Fruit fly (Drosophila melanogaster) whole organism, embryonic: Measurements from ENCODE around the gene CG11263.

Source experiments
- BEAF-32 ChIP-seq: fragments of 200-800 bp; sonication (Bioruptor generic); optimal IDR thresholded peaks from 3 replicates; lab custom pipeline; 2017; ENCODE audit warnings: missing biosample characterization, missing genetic modification characterization, mild to moderate bottlenecking, moderate library complexity, missing genetic modification reagents
- Bgb ChIP-seq: fragments of 200-800 bp; sonication (Bioruptor generic); IDR thresholded peaks from 2 replicates; pipeline ENCODE4 v1.3.6; 2022; ENCODE audit warnings: missing biosample characterization, missing genetic modification characterization; ENCODE audit not compliant: partially characterized antibody
- CG10959 ChIP-seq: fragments of 200-800 bp; sonication (Bioruptor generic); IDR thresholded peaks from 2 replicates; pipeline ENCODE4 v1.3.6; 2022; ENCODE audit warnings: missing biosample characterization, missing genetic modification characterization
- CG12071 ChIP-seq: fragments of 200-800 bp; sonication (Bioruptor generic); optimal IDR thresholded peaks from 3 replicates; lab custom pipeline; 2018; ENCODE audit warnings: missing biosample characterization, mild to moderate bottlenecking, missing genetic modification characterization
- CG15073 ChIP-seq: fragments of 200-800 bp; sonication (Bioruptor generic); optimal IDR thresholded peaks from 2 replicates; lab custom pipeline; 2016; ENCODE audit warnings: missing biosample characterization, missing genetic modification characterization
- CG1603 ChIP-seq: fragments of 200-800 bp; sonication (Bioruptor generic); optimal IDR thresholded peaks from 2 replicates; lab custom pipeline; 2019; ENCODE audit warnings: missing biosample characterization, mild to moderate bottlenecking, missing genetic modification characterization, moderate library complexity
- CG17186 ChIP-seq: fragments of 200-800 bp; sonication (Bioruptor generic); optimal IDR thresholded peaks from 3 replicates; lab custom pipeline; 2017; ENCODE audit warnings: missing biosample characterization, missing genetic modification reagents, missing genetic modification characterization
- CG32767 ChIP-seq: fragments of 200-800 bp; sonication (Bioruptor generic); IDR thresholded peaks from 2 replicates; pipeline ENCODE4 v1.3.6; 2022; ENCODE audit warnings: missing biosample characterization, missing genetic modification characterization
- CG4617 ChIP-seq: fragments of 200-800 bp; sonication (Bioruptor generic); optimal IDR thresholded peaks from 3 replicates; lab custom pipeline; 2016; ENCODE audit warnings: missing biosample characterization, missing genetic modification characterization, borderline replicate concordance
- CG4854 ChIP-seq: fragments of 200-800 bp; sonication (Bioruptor generic); optimal IDR thresholded peaks from 2 replicates; lab custom pipeline; 2016; ENCODE audit warnings: missing biosample characterization, missing genetic modification characterization, inconsistent platforms
- CG6813 ChIP-seq: fragments of 200-800 bp; sonication (Bioruptor generic); optimal IDR thresholded peaks from 2 replicates; lab custom pipeline; 2017; ENCODE audit warnings: missing biosample characterization, missing genetic modification characterization, mild to moderate bottlenecking, moderate library complexity, missing genetic modification reagents
- CG8359 ChIP-seq: fragments of 200-800 bp; sonication (Bioruptor generic); optimal IDR thresholded peaks from 2 replicates; lab custom pipeline; 2017; ENCODE audit warnings: missing biosample characterization, mild to moderate bottlenecking, missing genetic modification characterization, borderline replicate concordance
- CG9437 ChIP-seq: fragments of 200-800 bp; sonication (Bioruptor generic); optimal IDR thresholded peaks from 2 replicates; lab custom pipeline; 2018; ENCODE audit warnings: missing biosample characterization, mild to moderate bottlenecking, missing genetic modification characterization
- CG9932 ChIP-seq: fragments of 200-800 bp; sonication (Bioruptor generic); IDR thresholded peaks from 2 replicates; pipeline ENCODE4 v1.3.6; 2022; ENCODE audit warnings: missing biosample characterization, missing genetic modification characterization
- CTCF ChIP-seq: fragments of 200-800 bp; sonication (Bioruptor generic); optimal IDR thresholded peaks from 2 replicates; lab custom pipeline; 2017; ENCODE audit warnings: missing biosample characterization, mild to moderate bottlenecking, missing genetic modification characterization, moderate library complexity
- Dek ChIP-seq: fragments of 200-800 bp; sonication (Bioruptor generic); optimal IDR thresholded peaks from 3 replicates; lab custom pipeline; 2019; ENCODE audit warnings: missing biosample characterization, mild to moderate bottlenecking, missing genetic modification characterization, moderate library complexity
- Dll ChIP-seq: fragments of 200-800 bp; sonication (Bioruptor generic); IDR thresholded peaks from 4 replicates; pipeline ENCODE4 v1.3.6; 2022; ENCODE audit warnings: missing biosample characterization, missing genetic modification characterization; ENCODE audit not compliant: partially characterized antibody
- Elba2 ChIP-seq: fragments of 200-800 bp; sonication (Bioruptor generic); optimal IDR thresholded peaks from 3 replicates; lab custom pipeline; 2016; ENCODE audit warnings: missing biosample characterization, missing genetic modification characterization
- Fer1 ChIP-seq: fragments of 200-800 bp; sonication (Bioruptor generic); optimal IDR thresholded peaks from 2 replicates; lab custom pipeline; 2017; ENCODE audit warnings: missing biosample characterization, mild to moderate bottlenecking, missing genetic modification characterization
- H2.0 ChIP-seq: fragments of 200-800 bp; sonication (Bioruptor generic); IDR thresholded peaks from 2 replicates; pipeline ENCODE4 v1.3.6; 2022; ENCODE audit warnings: missing biosample characterization, missing genetic modification characterization
- Lhr ChIP-seq: fragments of 200-800 bp; sonication (Bioruptor generic); optimal IDR thresholded peaks from 3 replicates; lab custom pipeline; 2017; ENCODE audit warnings: mild to moderate bottlenecking, missing biosample characterization, missing genetic modification reagents, missing genetic modification characterization
- NC2β ChIP-seq: fragments of 200-800 bp; sonication (Bioruptor generic); optimal IDR thresholded peaks from 2 replicates; lab custom pipeline; 2016; ENCODE audit warnings: missing biosample characterization, missing genetic modification characterization
- Oaz ChIP-seq: fragments of 200-800 bp; sonication (Bioruptor generic); IDR thresholded peaks from 2 replicates; pipeline ENCODE4 v1.3.6; 2022; ENCODE audit warnings: missing biosample characterization, missing genetic modification characterization
- al ChIP-seq: fragments of 200-800 bp; sonication (Bioruptor generic); IDR thresholded peaks from 2 replicates; pipeline ENCODE4 v1.3.6; 2022; ENCODE audit warnings: missing biosample characterization, missing genetic modification characterization
- bab2 ChIP-seq: fragments of 200-800 bp; sonication (Bioruptor generic); optimal IDR thresholded peaks from 2 replicates; lab custom pipeline; 2016; ENCODE audit warnings: missing biosample characterization, missing genetic modification characterization
- bbx ChIP-seq: fragments of 200-800 bp; sonication (Bioruptor generic); IDR thresholded peaks from 2 replicates; pipeline ENCODE4 v1.3.6; 2022; ENCODE audit warnings: missing biosample characterization, missing genetic modification characterization; ENCODE audit not compliant: partially characterized antibody
- bcd ChIP-seq: fragments of 200-800 bp; sonication (Bioruptor generic); optimal IDR thresholded peaks from 2 replicates; lab custom pipeline; 2017; ENCODE audit warnings: missing biosample characterization, mild to moderate bottlenecking, missing genetic modification characterization
- chn ChIP-seq: fragments of 200-800 bp; sonication (Bioruptor generic); optimal IDR thresholded peaks from 2 replicates; lab custom pipeline; 2016; ENCODE audit warnings: missing biosample characterization, missing genetic modification characterization
- crc ChIP-seq: fragments of 200-800 bp; sonication (Bioruptor generic); optimal IDR thresholded peaks from 2 replicates; lab custom pipeline; 2016; ENCODE audit warnings: missing biosample characterization, missing genetic modification characterization
- crol ChIP-seq: fragments of 200-800 bp; sonication (Bioruptor generic); IDR thresholded peaks from 2 replicates; pipeline ENCODE4 v1.3.6; 2022; ENCODE audit warnings: missing biosample characterization, missing genetic modification characterization
- disco-r ChIP-seq: fragments of 200-800 bp; sonication (Bioruptor generic); optimal IDR thresholded peaks from 2 replicates; lab custom pipeline; 2016; ENCODE audit warnings: missing biosample characterization, missing genetic modification characterization
- dmrt11E ChIP-seq: fragments of 200-800 bp; sonication (Bioruptor generic); optimal IDR thresholded peaks from 3 replicates; lab custom pipeline; 2018; ENCODE audit warnings: missing biosample characterization, mild to moderate bottlenecking, missing genetic modification characterization, moderate library complexity
- dysf ChIP-seq: fragments of 200-800 bp; sonication (Bioruptor generic); IDR thresholded peaks from 3 replicates; pipeline ENCODE4 v1.3.6; 2022; ENCODE audit warnings: missing biosample characterization, missing genetic modification characterization
- ems ChIP-seq: fragments of 200-800 bp; sonication (Bioruptor generic); optimal IDR thresholded peaks from 3 replicates; lab custom pipeline; 2016; ENCODE audit warnings: missing biosample characterization, missing genetic modification characterization
- gfzf ChIP-seq: fragments of 200-800 bp; sonication (Bioruptor generic); optimal IDR thresholded peaks from 2 replicates; lab custom pipeline; 2016; ENCODE audit warnings: missing biosample characterization, mild to moderate bottlenecking, missing genetic modification characterization, moderate library complexity
- gro ChIP-seq: fragments of 200-800 bp; sonication (Bioruptor generic); optimal IDR thresholded peaks from 2 replicates; lab custom pipeline; 2016; ENCODE audit warnings: missing biosample characterization, missing genetic modification characterization
- kni ChIP-seq: fragments of 200-800 bp; sonication (Bioruptor generic); optimal IDR thresholded peaks from 3 replicates; lab custom pipeline; 2017; ENCODE audit warnings: mild to moderate bottlenecking, missing biosample characterization, missing genetic modification reagents, missing genetic modification characterization
- lbe ChIP-seq: fragments of 200-800 bp; sonication (Bioruptor generic); optimal IDR thresholded peaks from 2 replicates; lab custom pipeline; 2016; ENCODE audit warnings: missing biosample characterization, mild to moderate bottlenecking, missing genetic modification characterization
- lola ChIP-seq, 3 experiments: fragments of >200 bp in 2 of 3; fragments of 200-800 bp in 1 of 3; sonication (Bioruptor generic) in 1 of 3; optimal IDR thresholded peaks; 2 replicates each; lab custom pipeline; 2017 to 2019; ENCODE audit warnings: missing biosample characterization in 3 of 3, missing genetic modification characterization in 3 of 3, mild to moderate bottlenecking in 1 of 3, moderate library complexity in 1 of 3
- peb ChIP-seq: fragments of 200-800 bp; sonication (Bioruptor generic); IDR thresholded peaks from 2 replicates; pipeline ENCODE4 v1.3.6; 2022; ENCODE audit warnings: missing biosample characterization, missing genetic modification characterization
- repo ChIP-seq: fragments of 200-800 bp; sonication (Bioruptor generic); optimal IDR thresholded peaks from 2 replicates; lab custom pipeline; 2016; ENCODE audit warnings: missing biosample characterization, missing genetic modification characterization
- row ChIP-seq: fragments of 200-800 bp; sonication (Bioruptor generic); IDR thresholded peaks from 3 replicates; pipeline ENCODE4 v1.3.6; 2022; ENCODE audit warnings: missing biosample characterization, missing genetic modification characterization
- salm ChIP-seq: fragments of 200-800 bp; sonication (Bioruptor generic); optimal IDR thresholded peaks from 2 replicates; lab custom pipeline; 2018; ENCODE audit warnings: missing biosample characterization, mild to moderate bottlenecking, missing genetic modification characterization
- schlank ChIP-seq: fragments of 200-800 bp; sonication (Bioruptor generic); optimal IDR thresholded peaks from 2 replicates; lab custom pipeline; 2018; ENCODE audit warnings: missing biosample characterization, mild to moderate bottlenecking, missing genetic modification characterization
- scrt ChIP-seq: fragments of 200-800 bp; sonication (Bioruptor generic); optimal IDR thresholded peaks from 2 replicates; lab custom pipeline; 2018; ENCODE audit warnings: missing biosample characterization, mild to moderate bottlenecking, missing genetic modification characterization, moderate library complexity
- sim ChIP-seq: fragments of 200-800 bp; sonication (Bioruptor generic); IDR thresholded peaks from 2 replicates; pipeline ENCODE4 v1.3.6; 2022; ENCODE audit warnings: missing biosample characterization, missing genetic modification characterization
- sug ChIP-seq: fragments of 200-800 bp; optimal IDR thresholded peaks from 2 replicates; lab custom pipeline; 2019; ENCODE audit warnings: missing biosample characterization, mild to moderate bottlenecking, missing genetic modification characterization, moderate library complexity
- tap ChIP-seq: fragments of 200-800 bp; optimal IDR thresholded peaks from 3 replicates; lab custom pipeline; 2019; ENCODE audit warnings: missing biosample characterization, mild to moderate bottlenecking, missing genetic modification characterization, moderate library complexity
- vnd ChIP-seq: fragments of 200-800 bp; sonication (Bioruptor generic); IDR thresholded peaks from 3 replicates; pipeline ENCODE4 v1.3.6; 2022; ENCODE audit warnings: missing biosample characterization, missing genetic modification characterization; ENCODE audit not compliant: partially characterized antibody
- wor ChIP-seq: fragments of 200-800 bp; sonication (Bioruptor generic); IDR thresholded peaks from 2 replicates; pipeline ENCODE4 v1.3.6; 2022; ENCODE audit warnings: missing biosample characterization, missing genetic modification characterization
- z ChIP-seq: fragments of 200-800 bp; sonication (Bioruptor generic); IDR thresholded peaks from 3 replicates; pipeline ENCODE4 v1.3.6; 2022; ENCODE audit warnings: missing biosample characterization, missing genetic modification characterization
- zf30C ChIP-seq: fragments of 200-800 bp; sonication (Bioruptor generic); optimal IDR thresholded peaks from 3 replicates; lab custom pipeline; 2018; ENCODE audit warnings: missing biosample characterization, mild to moderate bottlenecking, missing genetic modification characterization

Gene CG11263

dm6 chr3L:13040849-13041248, 34.2 kb downstream of the CG11263 start (continued):
- no peak for TF ChIP-seq Oaz (GFP tag; lab: Robert Waterston, UW)
- TF ChIP-seq row (GFP tag; lab: Robert Waterston, UW): no peak
- TF ChIP-seq bcd (GFP tag; lab: Kevin White, UChicago): no peak
- TF ChIP-seq dmrt11E (tag; lab: Kevin White, UChicago): no peak
- TF ChIP-seq wor (GFP tag; lab: Robert Waterston, UW): no peak
- peak; percentile 38 for TF ChIP-seq CG1603 (tag; lab: Kevin White, UChicago)
- TF ChIP-seq crol: no peak
- no peak for TF ChIP-seq Dek
- no peak for TF ChIP-seq H2.0 (GFP tag; lab: Robert Waterston, UW)
- TF ChIP-seq bab2 (GFP tag; lab: Kevin White, UChicago): no peak
- TF ChIP-seq disco-r: no peak
- TF ChIP-seq NC2β: no peak
- no peak for TF ChIP-seq CG17186 (GFP tag; lab: Kevin White, UChicago)
- no peak for TF ChIP-seq peb (GFP tag; lab: Robert Waterston, UW)
- TF ChIP-seq Elba2 (GFP tag; lab: Kevin White, UChicago): no peak
- 0 out of 4 replicates have a peak, but pooled peaks have one; percentile 11 for TF ChIP-seq Dll
- TF ChIP-seq CG4854: no peak
- TF ChIP-seq kni (GFP tag; lab: Kevin White, UChicago): no peak
- no peak for TF ChIP-seq gro
- no peak for TF ChIP-seq lbe (GFP tag; lab: Kevin White, UChicago)
- TF ChIP-seq repo (GFP tag; lab: Kevin White, UChicago): no peak
- no peak for TF ChIP-seq salm (tag; lab: Kevin White, UChicago)
- no peak for TF ChIP-seq scrt (GFP tag; lab: Kevin White, UChicago)
- no peak for TF ChIP-seq crc (GFP tag; lab: Kevin White, UChicago)
- TF ChIP-seq lola (GFP tag; optimal IDR thresholded peaks at IDR 0.05; lab: Kevin White, UChicago): no peak
- no peak for TF ChIP-seq CG10959 (GFP tag; lab: Robert Waterston, UW)
- TF ChIP-seq CG6813 (GFP tag; lab: Kevin White, UChicago): no peak
- no peak for TF ChIP-seq Bgb (GFP tag; lab: Robert Waterston, UW)
- TF ChIP-seq BEAF-32: peak; percentile 8
- TF ChIP-seq sug: no peak
- TF ChIP-seq Fer1 (GFP tag; lab: Kevin White, UChicago): no peak
- no peak for TF ChIP-seq CG9437 (GFP tag; lab: Kevin White, UChicago)
- peak; percentile 30 for TF ChIP-seq gfzf (GFP tag; lab: Kevin White, UChicago)
- no peak for TF ChIP-seq CG12071 (GFP tag; lab: Kevin White, UChicago)
- no peak for TF ChIP-seq ems (GFP tag; lab: Kevin White, UChicago)
- TF ChIP-seq Lhr (GFP tag; lab: Kevin White, UChicago): no peak
- TF ChIP-seq chn (GFP tag; lab: Kevin White, UChicago): no peak
- TF ChIP-seq z (GFP tag; lab: Robert Waterston, UW): no peak
- no peak for TF ChIP-seq schlank (tag; lab: Kevin White, UChicago)
- no peak for TF ChIP-seq CG15073 (GFP tag; lab: Kevin White, UChicago)
- TF ChIP-seq CG32767: peak; percentile 40; the same call in 1 of the 2 replicates
- TF ChIP-seq vnd: no peak
- no peak for TF ChIP-seq CG9932 (GFP tag; lab: Robert Waterston, UW)
- no peak for TF ChIP-seq CG4617 (GFP tag; lab: Kevin White, UChicago)
- TF ChIP-seq tap (tag; lab: Kevin White, UChicago): no peak
- TF ChIP-seq dysf (GFP tag; lab: Robert Waterston, UW): no peak
- TF ChIP-seq sim: no peak
- TF ChIP-seq zf30C (GFP tag; lab: Kevin White, UChicago): no peak
- TF ChIP-seq al (GFP tag; lab: Robert Waterston, UW): no peak
- peak; percentile 18; the same call in 1 of the 2 replicates for TF ChIP-seq bbx (GFP tag; lab: Robert Waterston, UW)
- TF ChIP-seq CG8359 (GFP tag; lab: Kevin White, UChicago): no peak
- TF ChIP-seq CTCF: no peak
